Fruit fly (Drosophila melanogaster): Measurements from ENCODE around the gene Vti1b.

Vti1b gene

dm6 chr3R:18445148-18445843 is 48.5 kb downstream of the Vti1b start:
- TF ChIP-seq CG32121 (GFP tag; IDR thresholded peaks at IDR 0.05) (no peak), CG8301 (tag; optimal IDR thresholded peaks at IDR 0.05) (no peak), CG10348 (GFP tag; IDR thresholded peaks at IDR 0.05) (no peak), CG4496 (GFP tag; IDR thresholded peaks at IDR 0.05) (no peak), CG17806 (tag; optimal IDR thresholded peaks at IDR 0.05) (no peak), gl (tag; optimal IDR thresholded peaks at IDR 0.05) (no peak), Ets98B (GFP tag; IDR thresholded peaks at IDR 0.05) (no peak), Pif1B (GFP tag; optimal IDR thresholded peaks at IDR 0.05) (no peak), CG34367 (tag; optimal IDR thresholded peaks at IDR 0.05) (no peak), Snoo (tag; optimal IDR thresholded peaks at IDR 0.05) (no peak), CG14655 (GFP tag; optimal IDR thresholded peaks at IDR 0.05) (no peak), CG9948 (tag; optimal IDR thresholded peaks at IDR 0.05) (no peak), fd96Ca (GFP tag; IDR thresholded peaks at IDR 0.05) (no peak), EcR (GFP tag; optimal IDR thresholded peaks at IDR 0.05) (no peak), CG8159 (tag; optimal IDR thresholded peaks at IDR 0.05) (no peak), CG15710 (tag; optimal IDR thresholded peaks at IDR 0.05) (no peak), CG12605 (GFP tag; IDR thresholded peaks at IDR 0.05) (no peak)

DNA sequence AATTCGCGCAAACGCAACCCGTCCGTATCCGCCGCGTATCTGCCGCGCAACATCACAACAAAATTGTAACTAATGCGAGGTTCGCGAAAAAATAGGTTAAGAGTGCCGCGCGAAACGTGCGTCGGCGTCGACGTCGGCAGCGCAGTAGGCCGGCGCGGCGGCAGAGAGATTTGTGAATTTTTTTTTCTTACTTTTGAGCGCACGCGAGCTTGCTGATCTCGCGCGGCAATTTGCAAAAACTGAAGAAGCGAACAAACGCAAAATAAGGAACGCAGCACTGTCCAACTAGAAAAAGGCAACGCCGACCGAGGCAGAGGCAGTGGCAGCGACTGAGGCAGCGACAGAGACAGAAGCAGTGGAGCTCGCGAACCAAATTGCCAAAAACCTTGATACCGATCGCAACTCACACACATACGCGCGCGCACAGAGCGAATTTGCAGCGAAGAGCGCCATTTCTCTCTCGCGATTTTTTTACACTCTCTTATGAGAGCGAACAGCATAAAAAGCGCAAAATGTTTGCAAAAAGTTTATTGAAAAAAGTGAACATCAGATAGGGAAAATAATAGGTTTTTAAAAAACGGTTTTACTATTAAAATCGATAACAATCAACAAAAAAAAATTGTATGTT is 50.5 kb downstream of the Vti1b start:
- TF ChIP-seq Pif1B (GFP tag; optimal IDR thresholded peaks at IDR 0.05) (no peak), D1 (tag; optimal IDR thresholded peaks at IDR 0.05) (no peak), CG8159 (tag; optimal IDR thresholded peaks at IDR 0.05) (no peak), CG9948 (tag; optimal IDR thresholded peaks at IDR 0.05) (no peak), EcR (GFP tag; optimal IDR thresholded peaks at IDR 0.05) (no peak), rn (GFP tag; IDR thresholded peaks at IDR 0.05) (no peak), gl (tag; optimal IDR thresholded peaks at IDR 0.05) (no peak), Snoo (tag; optimal IDR thresholded peaks at IDR 0.05) (no peak), CG4496 (GFP tag; IDR thresholded peaks at IDR 0.05) (0 out of 3 replicates have a peak, but pooled peaks have one; percentile 30), fd96Ca (GFP tag; IDR thresholded peaks at IDR 0.05) (0 out of 3 replicates have a peak, but pooled peaks have one; percentile 19), CG10348 (GFP tag; IDR thresholded peaks at IDR 0.05) (no peak), Pif1A (GFP tag; optimal IDR thresholded peaks at IDR 0.05) (no peak), CG32121 (GFP tag; IDR thresholded peaks at IDR 0.05) (peak; percentile 60; the same call in 1 of the 2 replicates), CG8301 (tag; optimal IDR thresholded peaks at IDR 0.05) (no peak), CG12605 (GFP tag; IDR thresholded peaks at IDR 0.05) (no peak), CG17806 (tag; optimal IDR thresholded peaks at IDR 0.05) (no peak), CG14655 (GFP tag; optimal IDR thresholded peaks at IDR 0.05) (no peak), CG15710 (tag; optimal IDR thresholded peaks at IDR 0.05) (no peak)

DNA sequence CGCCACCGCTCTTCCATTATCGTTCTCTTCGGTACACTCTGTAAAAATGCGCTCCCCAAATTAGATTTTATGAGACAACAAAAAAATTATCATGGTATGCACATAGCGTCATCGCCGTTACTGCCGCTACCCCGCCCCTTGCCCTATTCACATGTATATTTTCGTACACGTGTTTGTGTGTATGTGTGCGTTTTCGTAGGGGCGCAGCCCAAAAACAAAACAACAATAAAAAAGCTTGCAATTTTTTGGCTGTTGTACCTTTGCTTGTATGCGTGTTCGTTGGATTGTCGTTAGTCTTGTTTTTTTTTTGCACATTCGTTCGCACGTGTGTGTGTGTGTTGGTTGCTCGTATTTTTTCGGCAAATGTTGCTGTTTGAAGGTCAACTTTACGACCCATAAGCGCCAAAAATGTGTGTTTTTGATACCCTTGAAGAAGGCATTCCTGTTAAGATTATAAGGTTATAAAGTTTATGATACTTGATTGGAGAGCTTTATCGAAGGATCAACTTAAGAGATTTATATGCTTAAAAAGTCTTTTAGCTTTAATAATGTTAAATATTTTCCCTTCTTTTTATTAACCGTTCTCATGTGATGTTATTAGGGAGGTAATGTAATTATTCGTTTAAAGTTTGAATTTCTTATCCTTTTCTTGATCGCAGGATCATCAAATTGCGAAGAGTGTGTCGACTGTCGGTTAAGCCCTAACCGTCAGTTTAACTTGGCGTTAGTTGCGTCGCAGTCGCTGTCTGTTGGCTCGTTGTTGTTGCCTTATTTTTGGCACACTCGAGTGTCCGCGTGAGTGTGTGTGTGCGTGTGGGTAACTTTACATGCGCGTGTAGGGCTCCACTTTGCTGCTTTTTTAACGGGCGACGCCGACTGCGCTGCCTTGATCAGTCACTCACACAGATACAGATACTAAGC is 51.5 kb downstream of the Vti1b start:
- TF ChIP-seq Snoo (tag; optimal IDR thresholded peaks at IDR 0.05), result peak; percentile 81
- peak; percentile 70; the same call in 1 of the 2 replicates for TF ChIP-seq CG10348 (GFP tag; IDR thresholded peaks at IDR 0.05)
- TF ChIP-seq CG12605 (GFP tag; IDR thresholded peaks at IDR 0.05), result no peak
- TF ChIP-seq CG34367 (tag; optimal IDR thresholded peaks at IDR 0.05), result no peak
- TF ChIP-seq CG4496 (GFP tag; IDR thresholded peaks at IDR 0.05), result peak; percentile 68
- TF ChIP-seq Pif1B (GFP tag; optimal IDR thresholded peaks at IDR 0.05), result no peak
- peak; percentile 12 for TF ChIP-seq Ets98B (GFP tag; IDR thresholded peaks at IDR 0.05)
- TF ChIP-seq CG15710 (tag; optimal IDR thresholded peaks at IDR 0.05), result no peak
- TF ChIP-seq CG9948 (tag; optimal IDR thresholded peaks at IDR 0.05), result no peak
- TF ChIP-seq CG8159 (tag; optimal IDR thresholded peaks at IDR 0.05), result no peak
- TF ChIP-seq CG32121 (GFP tag; IDR thresholded peaks at IDR 0.05), result peak; percentile 38
- TF ChIP-seq CG13204 (GFP tag; optimal IDR thresholded peaks at IDR 0.05), result no peak
- TF ChIP-seq D1 (tag; optimal IDR thresholded peaks at IDR 0.05), result no peak
- no peak for TF ChIP-seq gl (tag; optimal IDR thresholded peaks at IDR 0.05)
- peak; percentile 29 for TF ChIP-seq Pif1A (GFP tag; optimal IDR thresholded peaks at IDR 0.05)
- peak; percentile 51 for TF ChIP-seq CG14655 (GFP tag; optimal IDR thresholded peaks at IDR 0.05)
- no peak for TF ChIP-seq EcR (GFP tag; optimal IDR thresholded peaks at IDR 0.05)
- peak; percentile 56; the same call in 1 of the 3 replicates for TF ChIP-seq fd96Ca (GFP tag; IDR thresholded peaks at IDR 0.05)
- peak; percentile 51 for TF ChIP-seq CG8301 (tag; optimal IDR thresholded peaks at IDR 0.05)
- TF ChIP-seq CG17806 (tag; optimal IDR thresholded peaks at IDR 0.05), result no peak
- TF ChIP-seq rn (GFP tag; IDR thresholded peaks at IDR 0.05), result 0 out of 2 replicates have a peak, but pooled peaks have one; percentile 11

DNA sequence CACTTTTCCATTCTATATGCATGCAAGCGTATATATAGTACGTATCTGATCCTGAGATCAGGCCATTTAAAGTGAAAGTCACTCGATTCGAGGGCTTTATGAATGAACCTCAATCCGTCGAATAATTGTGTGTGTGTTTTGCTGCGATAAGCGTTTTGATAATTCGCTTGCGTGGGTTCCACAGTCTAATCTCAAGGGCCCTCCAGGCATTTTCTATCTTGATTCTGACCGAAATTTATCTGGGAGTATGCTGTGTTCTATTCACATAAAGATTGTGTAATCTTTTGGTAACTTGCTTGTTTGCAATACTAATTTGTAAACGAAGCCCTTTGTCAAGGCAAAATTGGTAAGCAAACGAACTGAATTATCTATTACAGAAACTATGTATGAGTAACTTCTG is 52.4 kb downstream of the Vti1b start:
- TF ChIP-seq CG32121 (GFP tag; IDR thresholded peaks at IDR 0.05) (no peak), CG17806 (tag; optimal IDR thresholded peaks at IDR 0.05) (no peak), CG15710 (tag; optimal IDR thresholded peaks at IDR 0.05) (no peak), Pif1B (GFP tag; optimal IDR thresholded peaks at IDR 0.05) (no peak), rn (GFP tag; IDR thresholded peaks at IDR 0.05) (no peak), CG13204 (GFP tag; optimal IDR thresholded peaks at IDR 0.05) (no peak), gl (tag; optimal IDR thresholded peaks at IDR 0.05) (no peak), D1 (tag; optimal IDR thresholded peaks at IDR 0.05) (no peak), fd96Ca (GFP tag; IDR thresholded peaks at IDR 0.05) (no peak), Snoo (tag; optimal IDR thresholded peaks at IDR 0.05) (no peak), CG12605 (GFP tag; IDR thresholded peaks at IDR 0.05) (no peak), CG8159 (tag; optimal IDR thresholded peaks at IDR 0.05) (no peak), CG10348 (GFP tag; IDR thresholded peaks at IDR 0.05) (no peak)
